Worm (Caenorhabditis elegans) whole organism, L2 larva: ENCODE measurements around the gene glb-3.

ENCODE experiments used
- aly-2 ChIP-seq: fragments of 150-350 bp; optimal IDR thresholded peaks from 2 replicates; lab custom pipeline; 2014; ENCODE audit warnings: missing biosample characterization, missing genetic modification characterization
- lin-39 ChIP-seq: fragments of 150-350 bp; optimal IDR thresholded peaks from 2 replicates; lab custom pipeline; 2014; ENCODE audit warnings: missing biosample characterization, missing genetic modification reagents, missing genetic modification characterization
- peb-1 ChIP-seq: fragments of 150-350 bp; optimal IDR thresholded peaks from 2 replicates; lab custom pipeline; 2014; ENCODE audit warnings: missing biosample characterization, missing genetic modification characterization
- snpc-4 ChIP-seq: fragments of 150-350 bp; optimal IDR thresholded peaks from 2 replicates; lab custom pipeline; 2014; ENCODE audit warnings: missing biosample characterization, missing genetic modification characterization

DNA sequence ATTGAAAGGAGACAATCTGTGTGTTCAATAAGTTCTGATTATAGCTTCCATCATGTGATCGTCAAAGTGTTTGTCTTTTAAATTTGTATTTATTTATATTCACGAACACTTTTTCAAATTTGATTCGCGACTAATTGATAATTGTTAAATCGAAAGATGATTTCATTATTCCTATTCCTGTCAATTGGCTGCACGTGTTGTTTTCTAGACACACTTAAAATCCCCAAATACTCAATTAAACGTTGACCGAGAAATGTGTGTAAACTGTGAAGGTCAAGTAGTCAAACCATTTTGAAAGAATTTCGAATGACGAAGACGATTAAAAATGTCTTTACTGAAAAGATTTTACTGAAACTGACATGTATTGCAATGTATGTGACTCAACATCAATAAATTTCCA, 46.6 kb downstream of the glb-3 start:
- TF ChIP-seq snpc-4 (tag; lab: Kevin White, UChicago), result no peak
- no peak for TF ChIP-seq lin-39
- no peak for TF ChIP-seq peb-1
- TF ChIP-seq aly-2 (tag; lab: Kevin White, UChicago), result no peak
